Worm (Caenorhabditis elegans) whole organism, L4 larva: ENCODE data around the gene clec-59.
A peak's percentile ranks its signal among the peaks of the same experiment; 100 is the strongest.

ENCODE experiments used
- D1046.2 ChIP-seq: fragments of 200-800 bp; sonication (Bioruptor generic); IDR thresholded peaks from 2 replicates; pipeline ENCODE4 v1.3.6; 2022; ENCODE audit warnings: missing genetic modification characterization, missing compliant biosample characterization
- F37D6.2 ChIP-seq: sonication (generic microtip); optimal IDR thresholded peaks from 2 replicates; lab custom pipeline; 2016; ENCODE audit warnings: mild to moderate bottlenecking, missing genetic modification characterization, missing compliant biosample characterization
- F44E2.7 ChIP-seq: fragments of 200-800 bp; sonication (Bioruptor generic); IDR thresholded peaks from 2 replicates; pipeline ENCODE4 v2.1.2; 2022; ENCODE audit warnings: missing genetic modification characterization, missing compliant biosample characterization
- T26A8.4 ChIP-seq: fragments of 200-800 bp; sonication (Bioruptor generic); IDR thresholded peaks from 2 replicates; pipeline ENCODE4 v1.3.6; 2022; ENCODE audit warnings: missing genetic modification characterization, missing compliant biosample characterization
- ZK546.5 ChIP-seq, 2 experiments: sonication (generic microtip); optimal IDR thresholded peaks; 2 replicates each; lab custom pipeline; 2017; ENCODE audit warnings: missing biosample characterization in 2 of 2, missing genetic modification characterization in 2 of 2
- aly-2 ChIP-seq: sonication (generic microtip); optimal IDR thresholded peaks from 2 replicates; lab custom pipeline; 2018; ENCODE audit warnings: missing biosample characterization, missing genetic modification characterization
- arid-1 ChIP-seq: fragments of 200-800 bp; sonication (Bioruptor generic); conservative IDR thresholded peaks from 2 replicates; pipeline ENCODE4 v1.3.6; 2022; ENCODE audit warnings: missing genetic modification reagents, missing genetic modification characterization, missing compliant biosample characterization
- ceh-28 ChIP-seq: fragments of 150-350 bp; optimal IDR thresholded peaks from 2 replicates; lab custom pipeline; 2014; ENCODE audit warnings: missing biosample characterization, missing genetic modification reagents, missing genetic modification characterization
- ceh-32 ChIP-seq: sonication (generic microtip); optimal IDR thresholded peaks from 2 replicates; lab custom pipeline; 2016; ENCODE audit warnings: mild to moderate bottlenecking, missing genetic modification characterization, missing compliant biosample characterization; ENCODE audit not compliant: poor library complexity
- ceh-62 ChIP-seq: sonication (generic microtip); optimal IDR thresholded peaks from 2 replicates; lab custom pipeline; 2017; ENCODE audit warnings: missing biosample characterization, missing genetic modification characterization
- ctbp-1 ChIP-seq: fragments of 200-800 bp; sonication (Bioruptor generic); IDR thresholded peaks from 2 replicates; pipeline ENCODE4 v1.3.6; 2022; ENCODE audit warnings: missing genetic modification reagents, missing genetic modification characterization, missing compliant biosample characterization
- daf-16 ChIP-seq, 3 experiments: sonication (generic microtip); optimal IDR thresholded peaks; 2 replicates each; lab custom pipeline; 2016 to 2017; ENCODE audit warnings: missing genetic modification characterization in 3 of 3, missing genetic modification reagents in 3 of 3, mild to moderate bottlenecking in 2 of 3, missing compliant biosample characterization in 2 of 3, missing biosample characterization in 1 of 3, moderate library complexity in 1 of 3
- daf-19 ChIP-seq: fragments of 200-800 bp; sonication (Bioruptor generic); conservative IDR thresholded peaks from 2 replicates; pipeline ENCODE4 v1.3.6; 2022; ENCODE audit warnings: missing genetic modification characterization, missing compliant biosample characterization
- dmd-6 ChIP-seq: fragments of 200-800 bp; sonication (Bioruptor generic); IDR thresholded peaks from 2 replicates; pipeline ENCODE4 v1.3.6; 2022; ENCODE audit warnings: missing genetic modification reagents, missing genetic modification characterization, missing compliant biosample characterization
- dmd-8 ChIP-seq: fragments of 200-800 bp; sonication (Bioruptor generic); IDR thresholded peaks from 2 replicates; pipeline ENCODE4 v1.3.6; 2022; ENCODE audit warnings: missing genetic modification characterization, missing compliant biosample characterization
- duxl-1 ChIP-seq: sonication (generic microtip); optimal IDR thresholded peaks from 2 replicates; lab custom pipeline; 2016; ENCODE audit warnings: mild to moderate bottlenecking, missing genetic modification characterization, moderate library complexity, missing compliant biosample characterization; ENCODE audit not compliant: poor library complexity
- fkh-10 ChIP-seq: fragments of 150-350 bp; optimal IDR thresholded peaks from 2 replicates; lab custom pipeline; 2014; ENCODE audit warnings: missing biosample characterization, missing genetic modification reagents, missing genetic modification characterization
- hlh-11 ChIP-seq: fragments of 200-800 bp; sonication (Bioruptor generic); optimal IDR thresholded peaks from 2 replicates; lab custom pipeline; 2018; ENCODE audit warnings: mild to moderate bottlenecking, missing genetic modification characterization, missing compliant biosample characterization
- hmg-1.1 ChIP-seq: fragments of 200-800 bp; sonication (Bioruptor generic); IDR thresholded peaks from 2 replicates; pipeline ENCODE4 v1.3.6; 2022; ENCODE audit warnings: missing genetic modification reagents, missing genetic modification characterization, missing compliant biosample characterization
- lin-13 ChIP-seq: fragments of 150-350 bp; optimal IDR thresholded peaks from 2 replicates; lab custom pipeline; 2014; ENCODE audit warnings: missing biosample characterization, missing genetic modification reagents, missing genetic modification characterization
- lin-15B ChIP-seq: fragments of 150-350 bp; sonication (generic microtip); optimal IDR thresholded peaks from 3 replicates; lab custom pipeline; 2014; ENCODE audit warnings: missing biosample characterization, missing genetic modification characterization
- lin-29 ChIP-seq: fragments of 200-800 bp; sonication (Bioruptor generic); IDR thresholded peaks from 2 replicates; pipeline ENCODE4 v1.3.6; 2022; ENCODE audit warnings: missing genetic modification reagents, missing genetic modification characterization, missing compliant biosample characterization
- lin-38 ChIP-seq: fragments of 200-800 bp; sonication (Bioruptor generic); IDR thresholded peaks from 2 replicates; pipeline ENCODE4 v1.3.6; 2022; ENCODE audit warnings: missing genetic modification reagents, missing genetic modification characterization, missing compliant biosample characterization
- lin-39 ChIP-seq: fragments of 150-350 bp; optimal IDR thresholded peaks from 2 replicates; lab custom pipeline; 2014; ENCODE audit warnings: missing biosample characterization, missing genetic modification reagents, missing genetic modification characterization
- lir-3 ChIP-seq: sonication (generic microtip); optimal IDR thresholded peaks from 2 replicates; lab custom pipeline; 2016; ENCODE audit warnings: mild to moderate bottlenecking, missing genetic modification characterization, missing compliant biosample characterization
- madf-5 ChIP-seq, 2 experiments: fragments of 200-800 bp; sonication (Bioruptor generic); IDR thresholded peaks; 2 replicates each; pipeline ENCODE4 v1.3.6; 2022; ENCODE audit warnings: missing compliant biosample characterization in 2 of 2, missing genetic modification characterization in 2 of 2
- mdl-1 ChIP-seq, 2 experiments: fragments of 150-350 bp in 1 of 2; sonication (generic microtip) in 1 of 2; optimal IDR thresholded peaks; 2 replicates each; lab custom pipeline; 2014 to 2017; ENCODE audit warnings: missing biosample characterization in 2 of 2, missing genetic modification characterization in 2 of 2
- mdt-29 ChIP-seq: fragments of 200-800 bp; sonication (Bioruptor generic); IDR thresholded peaks from 2 replicates; pipeline ENCODE4 v1.3.6; 2022; ENCODE audit warnings: missing genetic modification reagents, missing genetic modification characterization, missing compliant biosample characterization
- mep-1 ChIP-seq: fragments of 150-350 bp; sonication (generic microtip); optimal IDR thresholded peaks from 3 replicates; lab custom pipeline; 2014; ENCODE audit warnings: missing biosample characterization, missing genetic modification characterization
- mes-2 ChIP-seq: sonication (generic microtip); optimal IDR thresholded peaks from 2 replicates; lab custom pipeline; 2016; ENCODE audit warnings: missing genotype, mild to moderate bottlenecking, missing genetic modification characterization, missing compliant biosample characterization; ENCODE audit not compliant: poor library complexity, severe bottlenecking
- mxl-2 ChIP-seq: fragments of 200-800 bp; sonication (Bioruptor generic); conservative IDR thresholded peaks from 2 replicates; pipeline ENCODE4 v1.3.6; 2022; ENCODE audit warnings: missing genetic modification reagents, missing genetic modification characterization, missing compliant biosample characterization
- nhr-10 ChIP-seq: fragments of 150-350 bp; optimal IDR thresholded peaks from 2 replicates; lab custom pipeline; 2014; ENCODE audit warnings: missing biosample characterization, missing genetic modification characterization
- nhr-11 ChIP-seq: fragments of 150-350 bp; optimal IDR thresholded peaks from 2 replicates; lab custom pipeline; 2014; ENCODE audit warnings: missing biosample characterization, missing genetic modification characterization
- nhr-237 ChIP-seq: sonication (generic microtip); optimal IDR thresholded peaks from 2 replicates; lab custom pipeline; 2017; ENCODE audit warnings: missing biosample characterization, missing genetic modification characterization
- nhr-25 ChIP-seq: sonication (generic microtip); optimal IDR thresholded peaks from 2 replicates; lab custom pipeline; 2017; ENCODE audit warnings: missing genetic modification characterization, mild to moderate bottlenecking, missing compliant biosample characterization, antibody characterized with exemption, moderate library complexity, borderline replicate concordance; ENCODE audit not compliant: insufficient read depth
- nhr-28 ChIP-seq: fragments of 150-350 bp; optimal IDR thresholded peaks from 2 replicates; lab custom pipeline; 2014; ENCODE audit warnings: missing biosample characterization, missing genetic modification characterization
- nhr-41 ChIP-seq: fragments of 200-800 bp; sonication (Bioruptor generic); IDR thresholded peaks from 2 replicates; pipeline ENCODE4 v1.3.6; 2022; ENCODE audit warnings: missing genetic modification reagents, missing genetic modification characterization, missing compliant biosample characterization
- nhr-48 ChIP-seq: sonication (generic microtip); optimal IDR thresholded peaks from 2 replicates; lab custom pipeline; 2016; ENCODE audit warnings: mild to moderate bottlenecking, missing genetic modification characterization, missing compliant biosample characterization
- php-3 ChIP-seq: fragments of 200-800 bp; sonication (Bioruptor generic); IDR thresholded peaks from 2 replicates; pipeline ENCODE4 v1.3.6; 2022; ENCODE audit warnings: missing genetic modification reagents, missing genetic modification characterization, missing compliant biosample characterization
- pqm-1 ChIP-seq: sonication (generic microtip); optimal IDR thresholded peaks from 2 replicates; lab custom pipeline; 2017; ENCODE audit warnings: missing biosample characterization, missing genetic modification characterization
- rbr-2 ChIP-seq: sonication (generic microtip); optimal IDR thresholded peaks from 2 replicates; lab custom pipeline; 2016; ENCODE audit warnings: missing genotype, missing genetic modification characterization, missing compliant biosample characterization
- sdz-12 ChIP-seq: fragments of 200-800 bp; sonication (Bioruptor generic); optimal IDR thresholded peaks from 2 replicates; lab custom pipeline; 2018; ENCODE audit warnings: mild to moderate bottlenecking, missing genetic modification characterization, missing compliant biosample characterization
- set-16 ChIP-seq: fragments of 200-800 bp; sonication (Bioruptor generic); IDR thresholded peaks from 2 replicates; pipeline ENCODE4 v1.3.6; 2022; ENCODE audit warnings: missing genetic modification reagents, missing genetic modification characterization, missing compliant biosample characterization
- skn-1 ChIP-seq: fragments of 150-350 bp; optimal IDR thresholded peaks from 2 replicates; lab custom pipeline; 2014; ENCODE audit warnings: missing biosample characterization, missing genetic modification characterization
- spr-3 ChIP-seq: fragments of 200-800 bp; sonication (Bioruptor generic); optimal IDR thresholded peaks from 2 replicates; lab custom pipeline; 2018; ENCODE audit warnings: mild to moderate bottlenecking, missing genetic modification characterization, missing compliant biosample characterization
- unc-39 ChIP-seq: sonication (generic microtip); optimal IDR thresholded peaks from 2 replicates; lab custom pipeline; 2017; ENCODE audit warnings: missing biosample characterization, missing genetic modification characterization
- vab-7 ChIP-seq: fragments of 200-800 bp; sonication (Bioruptor generic); IDR thresholded peaks from 2 replicates; pipeline ENCODE4 v1.3.6; 2022; ENCODE audit warnings: missing genetic modification reagents, missing genetic modification characterization, missing compliant biosample characterization
- zag-1 ChIP-seq: fragments of 150-350 bp; optimal IDR thresholded peaks from 2 replicates; lab custom pipeline; 2014; ENCODE audit warnings: missing biosample characterization, missing genetic modification characterization
- zfp-3 ChIP-seq: fragments of 200-800 bp; sonication (Bioruptor generic); conservative IDR thresholded peaks from 2 replicates; pipeline ENCODE4 v1.3.6; 2022; ENCODE audit warnings: missing genetic modification reagents, missing genetic modification characterization, missing compliant biosample characterization
- zip-2 ChIP-seq: fragments of 150-350 bp; optimal IDR thresholded peaks from 2 replicates; lab custom pipeline; 2014; ENCODE audit warnings: missing biosample characterization, missing genetic modification characterization
- ztf-7 ChIP-seq: fragments of 150-350 bp; optimal IDR thresholded peaks from 2 replicates; lab custom pipeline; 2014; ENCODE audit warnings: missing biosample characterization, missing genetic modification characterization

The clec-59 gene

ce11 chrII:10450335-10450734 is 28.9 kb downstream of the clec-59 start (continued):
- TF ChIP-seq T26A8.4 (no peak), sdz-12 (GFP tag; lab: Kevin White, UChicago) (peak; percentile 72), lir-3 (tag; lab: Kevin White, UChicago) (no peak), ceh-62 (no peak), nhr-25 (tag; lab: Kevin White, UChicago) (peak; percentile 12), mxl-2 (GFP tag; lab: Robert Waterston, UW) (no peak), hlh-11 (no peak), lin-39 (no peak), unc-39 (tag; lab: Kevin White, UChicago) (no peak), nhr-11 (tag; lab: Kevin White, UChicago) (peak; percentile 44), mdl-1 (tag; optimal IDR thresholded peaks at IDR 0.05; lab: Kevin White, UChicago) (no peak), arid-1 (GFP tag; lab: Robert Waterston, UW) (no peak), lin-15B (tag; lab: Kevin White, UChicago) (no peak), nhr-28 (tag; lab: Kevin White, UChicago) (no peak), daf-19 (no peak), hmg-1.1 (GFP tag; lab: Robert Waterston, UW) (no peak), nhr-41 (GFP tag; lab: Robert Waterston, UW) (no peak; the same call in 1 of the 2 replicates), mdt-29 (no peak), nhr-237 (tag; lab: Kevin White, UChicago) (no peak), mep-1 (peak; percentile 68), lin-29 (no peak), zfp-3 (peak; percentile 47; the same call in 1 of the 2 replicates), zag-1 (tag; lab: Kevin White, UChicago) (no peak), ZK546.5 (tag; optimal IDR thresholded peaks at IDR 0.05; lab: Kevin White, UChicago) (no peak), ceh-28 (tag; lab: Kevin White, UChicago) (no peak), duxl-1 (tag; lab: Kevin White, UChicago) (no peak), php-3 (no peak), D1046.2 (GFP tag; lab: Robert Waterston, UW) (no peak), vab-7 (GFP tag; lab: Robert Waterston, UW) (no peak), ctbp-1 (no peak), nhr-48 (tag; lab: Kevin White, UChicago) (no peak), fkh-10 (no peak), skn-1 (no peak), nhr-10 (tag; lab: Kevin White, UChicago) (no peak), set-16 (GFP tag; lab: Robert Waterston, UW) (no peak), madf-5 (GFP tag; IDR thresholded peaks at IDR 0.05; lab: Robert Waterston, UW) (no peak), spr-3 (GFP tag; lab: Kevin White, UChicago) (no peak), dmd-8 (no peak), F37D6.2 (tag; lab: Kevin White, UChicago) (no peak), aly-2 (tag; lab: Kevin White, UChicago) (no peak), rbr-2 (tag; lab: Kevin White, UChicago) (no peak), F44E2.7 (GFP tag; lab: Robert Waterston, UW) (no peak), mes-2 (tag; lab: Kevin White, UChicago) (peak; percentile 14), dmd-6 (GFP tag; lab: Robert Waterston, UW) (no peak), ceh-32 (tag; lab: Kevin White, UChicago) (no peak), lin-13 (no peak), pqm-1 (tag; lab: Kevin White, UChicago) (no peak), zip-2 (no peak), daf-16 (GFP tag; optimal IDR thresholded peaks at IDR 0.05; lab: Kevin White, UChicago) (no peak), daf-16 (tag; optimal IDR thresholded peaks at IDR 0.05; lab: Kevin White, UChicago) (peak; percentile 8), ztf-7 (tag; lab: Kevin White, UChicago) (no peak), lin-38 (GFP tag; lab: Robert Waterston, UW) (peak; percentile 72)
